Worm (Caenorhabditis elegans) whole organism, L2 larva: ENCODE measurements around the gene B0361.4.

Experiments used
- C34F6.9 ChIP-seq: fragments of 150-350 bp; optimal IDR thresholded peaks from 2 replicates; lab custom pipeline; 2014; ENCODE audit warnings: missing biosample characterization, missing genetic modification characterization
- F13H6.1 ChIP-seq: sonication (generic microtip); optimal IDR thresholded peaks from 2 replicates; lab custom pipeline; 2016; ENCODE audit warnings: missing genetic modification characterization, missing compliant biosample characterization
- R02D3.7 ChIP-seq: fragments of 150-350 bp; optimal IDR thresholded peaks from 2 replicates; lab custom pipeline; 2014; ENCODE audit warnings: missing biosample characterization, missing genetic modification characterization
- Y55F3AM.14 ChIP-seq: fragments of 200-800 bp; sonication (Bioruptor generic); optimal IDR thresholded peaks from 2 replicates; lab custom pipeline; 2018; ENCODE audit warnings: mild to moderate bottlenecking, missing genetic modification characterization, missing compliant biosample characterization
- ZK546.5 ChIP-seq: sonication (generic microtip); optimal IDR thresholded peaks from 2 replicates; lab custom pipeline; 2017; ENCODE audit warnings: missing biosample characterization, missing genetic modification characterization
- alr-1 ChIP-seq: fragments of 150-350 bp; optimal IDR thresholded peaks from 2 replicates; lab custom pipeline; 2014; ENCODE audit warnings: missing biosample characterization, missing genetic modification characterization
- aly-2 ChIP-seq: fragments of 150-350 bp; optimal IDR thresholded peaks from 2 replicates; lab custom pipeline; 2014; ENCODE audit warnings: missing biosample characterization, missing genetic modification characterization
- ama-1 ChIP-seq: fragments of 150-350 bp; optimal IDR thresholded peaks from 2 replicates; lab custom pipeline; 2018; ENCODE audit warnings: inconsistent platforms
- ceh-16 ChIP-seq: fragments of 150-350 bp; optimal IDR thresholded peaks from 2 replicates; lab custom pipeline; 2014; ENCODE audit warnings: missing biosample characterization, missing genetic modification characterization
- ceh-82 ChIP-seq: fragments of 150-350 bp; optimal IDR thresholded peaks from 2 replicates; lab custom pipeline; 2014; ENCODE audit warnings: missing biosample characterization, missing genetic modification characterization
- crh-2 ChIP-seq: sonication (generic microtip); optimal IDR thresholded peaks from 2 replicates; lab custom pipeline; 2017; ENCODE audit warnings: missing biosample characterization, missing genetic modification characterization
- dmd-4 ChIP-seq: sonication (generic microtip); optimal IDR thresholded peaks from 2 replicates; lab custom pipeline; 2017; ENCODE audit warnings: missing biosample characterization, missing genetic modification characterization
- egl-27 ChIP-seq: sonication (generic microtip); optimal IDR thresholded peaks from 3 replicates; lab custom pipeline; 2017; ENCODE audit warnings: missing biosample characterization, missing genetic modification reagents, missing genetic modification characterization
- elt-1 ChIP-seq: fragments of 150-350 bp; optimal IDR thresholded peaks from 2 replicates; lab custom pipeline; 2014; ENCODE audit warnings: missing biosample characterization, missing genetic modification characterization
- elt-3 ChIP-seq: sonication (generic microtip); optimal IDR thresholded peaks from 2 replicates; lab custom pipeline; 2017; ENCODE audit warnings: missing biosample characterization, missing genetic modification characterization
- fos-1 ChIP-seq: fragments of 150-350 bp; optimal IDR thresholded peaks from 2 replicates; lab custom pipeline; 2014; ENCODE audit warnings: missing biosample characterization, missing genetic modification characterization
- gmeb-1 ChIP-seq: fragments of 150-350 bp; optimal IDR thresholded peaks from 2 replicates; lab custom pipeline; 2014; ENCODE audit warnings: missing biosample characterization, missing genetic modification characterization
- lin-11 ChIP-seq: fragments of 150-350 bp; sonication (generic microtip); optimal IDR thresholded peaks from 2 replicates; lab custom pipeline; 2014; ENCODE audit warnings: missing biosample characterization, missing genetic modification characterization, inconsistent platforms, mixed read lengths
- lin-13 ChIP-seq: fragments of 150-350 bp; optimal IDR thresholded peaks from 2 replicates; lab custom pipeline; 2014; ENCODE audit warnings: missing biosample characterization, missing genetic modification reagents, missing genetic modification characterization
- lin-39 ChIP-seq: fragments of 150-350 bp; optimal IDR thresholded peaks from 2 replicates; lab custom pipeline; 2014; ENCODE audit warnings: missing biosample characterization, missing genetic modification reagents, missing genetic modification characterization
- lsy-2 ChIP-seq, 2 experiments: fragments of 150-350 bp in 1 of 2; sonication (generic microtip) in 1 of 2; optimal IDR thresholded peaks; 2 replicates each; lab custom pipeline; 2014 to 2017; ENCODE audit warnings: missing biosample characterization in 2 of 2, missing genetic modification characterization in 2 of 2
- mab-5 ChIP-seq: fragments of 150-350 bp; optimal IDR thresholded peaks from 2 replicates; lab custom pipeline; 2014; ENCODE audit warnings: missing biosample characterization, missing genetic modification characterization
- mbf-1 ChIP-seq: sonication (generic microtip); optimal IDR thresholded peaks from 2 replicates; lab custom pipeline; 2017; ENCODE audit warnings: missing biosample characterization, missing genetic modification characterization
- mdl-1 ChIP-seq, 2 experiments: fragments of 150-350 bp in 1 of 2; sonication (generic microtip) in 1 of 2; optimal IDR thresholded peaks; 2 replicates each; lab custom pipeline; 2017; ENCODE audit warnings: missing biosample characterization in 2 of 2, missing genetic modification characterization in 2 of 2
- nhr-10 ChIP-seq: sonication (generic microtip); optimal IDR thresholded peaks from 2 replicates; lab custom pipeline; 2017; ENCODE audit warnings: missing biosample characterization, missing genetic modification characterization
- nhr-11 ChIP-seq: fragments of 150-350 bp; optimal IDR thresholded peaks from 2 replicates; lab custom pipeline; 2014; ENCODE audit warnings: missing biosample characterization, missing genetic modification characterization
- nhr-12 ChIP-seq: fragments of 150-350 bp; optimal IDR thresholded peaks from 2 replicates; lab custom pipeline; 2014; ENCODE audit warnings: missing biosample characterization, missing genetic modification characterization
- nhr-129 ChIP-seq: fragments of 150-350 bp; optimal IDR thresholded peaks from 2 replicates; lab custom pipeline; 2014; ENCODE audit warnings: missing biosample characterization, missing genetic modification characterization
- nhr-21 ChIP-seq: fragments of 150-350 bp; optimal IDR thresholded peaks from 2 replicates; lab custom pipeline; 2014; ENCODE audit warnings: missing biosample characterization, missing genetic modification characterization
- nhr-23 ChIP-seq: fragments of 150-350 bp; optimal IDR thresholded peaks from 2 replicates; lab custom pipeline; 2014; ENCODE audit warnings: missing biosample characterization, missing genetic modification reagents, missing genetic modification characterization
- nhr-237 ChIP-seq: fragments of 150-350 bp; optimal IDR thresholded peaks from 2 replicates; lab custom pipeline; 2014; ENCODE audit warnings: missing biosample characterization, missing genetic modification characterization
- nhr-25 ChIP-seq: fragments of 150-350 bp; sonication (generic microtip); optimal IDR thresholded peaks from 3 replicates; lab custom pipeline; 2014; ENCODE audit warnings: missing biosample characterization, missing genetic modification characterization
- nhr-6 ChIP-seq: fragments of 150-350 bp; optimal IDR thresholded peaks from 2 replicates; lab custom pipeline; 2014; ENCODE audit warnings: missing biosample characterization, missing genetic modification characterization
- nhr-77 ChIP-seq: fragments of 150-350 bp; optimal IDR thresholded peaks from 2 replicates; lab custom pipeline; 2014; ENCODE audit warnings: missing biosample characterization, missing genetic modification characterization
- peb-1 ChIP-seq: fragments of 150-350 bp; optimal IDR thresholded peaks from 2 replicates; lab custom pipeline; 2014; ENCODE audit warnings: missing biosample characterization, missing genetic modification characterization
- sem-4 ChIP-seq: fragments of 150-350 bp; optimal IDR thresholded peaks from 2 replicates; lab custom pipeline; 2014; ENCODE audit warnings: missing biosample characterization, missing genetic modification reagents, missing genetic modification characterization
- skn-1 ChIP-seq: sonication (generic microtip); optimal IDR thresholded peaks from 2 replicates; lab custom pipeline; 2017; ENCODE audit warnings: missing biosample characterization, missing genetic modification characterization
- sma-3 ChIP-seq: sonication (generic microtip); optimal IDR thresholded peaks from 2 replicates; lab custom pipeline; 2016; ENCODE audit warnings: missing genetic modification reagents, missing genetic modification characterization, missing compliant biosample characterization
- sma-9 ChIP-seq, 2 experiments: fragments of 150-350 bp in 1 of 2; sonication (generic microtip) in 1 of 2; optimal IDR thresholded peaks; 2 replicates each; lab custom pipeline; 2014 to 2016; ENCODE audit warnings: missing genetic modification characterization in 2 of 2, mild to moderate bottlenecking in 1 of 2, missing biosample characterization in 1 of 2, missing compliant biosample characterization in 1 of 2, missing genetic modification reagents in 1 of 2, moderate library complexity in 1 of 2
- snpc-4 ChIP-seq: fragments of 150-350 bp; optimal IDR thresholded peaks from 2 replicates; lab custom pipeline; 2014; ENCODE audit warnings: missing biosample characterization, missing genetic modification characterization
- unc-39 ChIP-seq: fragments of 150-350 bp; optimal IDR thresholded peaks from 2 replicates; lab custom pipeline; 2014; ENCODE audit warnings: missing biosample characterization, missing genetic modification characterization
- unc-55 ChIP-seq: fragments of 150-350 bp; sonication (generic microtip); optimal IDR thresholded peaks from 3 replicates; lab custom pipeline; 2014; ENCODE audit warnings: missing biosample characterization, missing genetic modification reagents, missing genetic modification characterization
- unc-62 ChIP-seq: fragments of 150-350 bp; optimal IDR thresholded peaks from 2 replicates; lab custom pipeline; 2014; ENCODE audit warnings: missing biosample characterization, missing genetic modification reagents, missing genetic modification characterization
- zag-1 ChIP-seq: fragments of 150-350 bp; optimal IDR thresholded peaks from 2 replicates; lab custom pipeline; 2014; ENCODE audit warnings: missing biosample characterization, missing genetic modification characterization
- ztf-1 ChIP-seq: fragments of 200-800 bp; sonication (Bioruptor generic); conservative IDR thresholded peaks from 2 replicates; pipeline ENCODE4 v1.3.6; 2022; ENCODE audit warnings: missing genetic modification characterization, missing compliant biosample characterization
- ztf-11 ChIP-seq: sonication (generic microtip); optimal IDR thresholded peaks from 2 replicates; lab custom pipeline; 2017; ENCODE audit warnings: missing biosample characterization, missing genetic modification characterization
- ztf-4 ChIP-seq: fragments of 150-350 bp; optimal IDR thresholded peaks from 2 replicates; lab custom pipeline; 2014; ENCODE audit warnings: missing biosample characterization, missing genetic modification characterization

The B0361.4 gene

ce11 chrIII:7230841-7231240, 27.9 kb upstream of the B0361.4 start, which contains the start of gene R151.10:
TSS of gene R151.10 (minus strand) at chrIII:7230941.
- TF ChIP-seq mdl-1 (tag; optimal IDR thresholded peaks at IDR 0.05; lab: Kevin White, UChicago) (no peak), nhr-21 (tag; lab: Kevin White, UChicago) (no peak), ztf-11 (no peak), lsy-2 (tag; optimal IDR thresholded peaks at IDR 0.05; lab: Kevin White, UChicago) (no peak), elt-1 (no peak), mbf-1 (tag; lab: Kevin White, UChicago) (no peak)

- TF ChIP-seq elt-1 (no peak), gmeb-1 (tag; lab: Kevin White, UChicago) (no peak), ama-1 (lab: Kevin White, UChicago) (no peak), alr-1 (tag; lab: Kevin White, UChicago) (no peak), fos-1 (tag; lab: Kevin White, UChicago) (no peak), aly-2 (no peak), unc-62 (no peak), sma-3 (GFP tag; lab: Kevin White, UChicago) (no peak), dmd-4 (no peak), mbf-1 (tag; lab: Kevin White, UChicago) (no peak), sem-4 (tag; lab: Kevin White, UChicago) (no peak), peb-1 (tag; lab: Kevin White, UChicago) (no peak), ztf-11 (no peak), zag-1 (tag; lab: Kevin White, UChicago) (no peak), R02D3.7 (no peak), snpc-4 (tag; lab: Kevin White, UChicago) (no peak), ceh-16 (no peak), nhr-12 (tag; lab: Kevin White, UChicago) (no peak)
- TF ChIP-seq, all 48 proteins: peak for 0
Observed at ce11 chrIII:7232782-7233181, 26.0 kb upstream of the B0361.4 start, which contains the start of gene adr-2. TSS of gene adr-2 (minus strand) at chrIII:7232882.

ce11 chrIII:7234148-7234547, 24.6 kb upstream of the B0361.4 start, which contains the start of gene ndus-8:
TSS of gene ndus-8 (minus strand) at chrIII:7234202.
- TF ChIP-seq nhr-6 (tag; lab: Kevin White, UChicago), result peak; percentile 32
- TF ChIP-seq aly-2, result no peak
- TF ChIP-seq mab-5, result no peak
- peak; percentile 69 for TF ChIP-seq nhr-25 (tag; lab: Kevin White, UChicago)
- TF ChIP-seq skn-1 (tag; lab: Kevin White, UChicago), result no peak
- no peak for TF ChIP-seq nhr-77 (tag; lab: Kevin White, UChicago)
- peak; percentile 43 for TF ChIP-seq nhr-129 (tag; lab: Kevin White, UChicago)
- no peak for TF ChIP-seq nhr-10 (tag; lab: Kevin White, UChicago)
- TF ChIP-seq ztf-1 (GFP tag; lab: Robert Waterston, UW), result no peak
- no peak for TF ChIP-seq nhr-12 (tag; lab: Kevin White, UChicago)
- TF ChIP-seq nhr-21 (tag; lab: Kevin White, UChicago), result peak; percentile 54
- peak; percentile 75 for TF ChIP-seq gmeb-1 (tag; lab: Kevin White, UChicago)
- peak; percentile 59 for TF ChIP-seq ztf-4 (tag; lab: Kevin White, UChicago)
- TF ChIP-seq ztf-11, result no peak
- TF ChIP-seq mbf-1 (tag; lab: Kevin White, UChicago), result no peak
- no peak for TF ChIP-seq R02D3.7
- peak; percentile 79 for TF ChIP-seq C34F6.9 (tag; lab: Kevin White, UChicago)
- no peak for TF ChIP-seq Y55F3AM.14
- peak; percentile 74 for TF ChIP-seq snpc-4 (tag; lab: Kevin White, UChicago)
- peak; percentile 60 for TF ChIP-seq lin-13 (GFP tag; lab: Kevin White, UChicago)
- TF ChIP-seq ceh-16, result no peak
- no peak for TF ChIP-seq dmd-4
- no peak for TF ChIP-seq peb-1 (tag; lab: Kevin White, UChicago)
- TF ChIP-seq lin-11, result peak; percentile 54
- peak; percentile 59 for TF ChIP-seq egl-27 (tag; lab: Kevin White, UChicago)
- TF ChIP-seq alr-1 (tag; lab: Kevin White, UChicago), result no peak
- TF ChIP-seq ZK546.5 (tag; lab: Kevin White, UChicago), result no peak
- TF ChIP-seq sma-3 (GFP tag; lab: Kevin White, UChicago), result peak; percentile 58
- TF ChIP-seq F13H6.1 (tag; lab: Kevin White, UChicago), result peak; percentile 40
- no peak for TF ChIP-seq ama-1 (lab: Kevin White, UChicago)
- TF ChIP-seq lsy-2 (tag; optimal IDR thresholded peaks at IDR 0.05; lab: Kevin White, UChicago), result peak; percentile 61 to 86
- TF ChIP-seq sma-9 (GFP tag; optimal IDR thresholded peaks at IDR 0.05; lab: Kevin White, UChicago), result peak; percentile 86
- no peak for TF ChIP-seq sma-9 (tag; optimal IDR thresholded peaks at IDR 0.05; lab: Kevin White, UChicago)
- no peak for TF ChIP-seq nhr-11
- TF ChIP-seq zag-1 (tag; lab: Kevin White, UChicago), result no peak
- TF ChIP-seq unc-55, result no peak
- TF ChIP-seq ceh-82 (tag; lab: Kevin White, UChicago), result no peak
- TF ChIP-seq elt-3 (tag; lab: Kevin White, UChicago), result no peak
- no peak for TF ChIP-seq nhr-237 (tag; lab: Kevin White, UChicago)
- no peak for TF ChIP-seq lin-39
- TF ChIP-seq crh-2 (tag; lab: Kevin White, UChicago), result peak; percentile 67
- TF ChIP-seq nhr-23 (tag; lab: Kevin White, UChicago), result no peak
- TF ChIP-seq elt-1, result no peak
- no peak for TF ChIP-seq unc-62
- TF ChIP-seq mdl-1 (tag; optimal IDR thresholded peaks at IDR 0.05; lab: Kevin White, UChicago), result no peak
- no peak for TF ChIP-seq unc-39
- peak; percentile 36 for TF ChIP-seq sem-4 (tag; lab: Kevin White, UChicago)
- peak; percentile 7 for TF ChIP-seq fos-1 (tag; lab: Kevin White, UChicago)
